Worm (Caenorhabditis elegans) whole organism, L2 larva: ENCODE data around the gene srw-31.

Experiments
- C34F6.9 ChIP-seq: fragments of 150-350 bp; optimal IDR thresholded peaks from 2 replicates; lab custom pipeline; 2014; ENCODE audit warnings: missing biosample characterization, missing genetic modification characterization
- F13H6.1 ChIP-seq: sonication (generic microtip); optimal IDR thresholded peaks from 2 replicates; lab custom pipeline; 2016; ENCODE audit warnings: missing genetic modification characterization, missing compliant biosample characterization
- R02D3.7 ChIP-seq: fragments of 150-350 bp; optimal IDR thresholded peaks from 2 replicates; lab custom pipeline; 2014; ENCODE audit warnings: missing biosample characterization, missing genetic modification characterization
- ZK546.5 ChIP-seq: sonication (generic microtip); optimal IDR thresholded peaks from 2 replicates; lab custom pipeline; 2017; ENCODE audit warnings: missing biosample characterization, missing genetic modification characterization
- alr-1 ChIP-seq: fragments of 150-350 bp; optimal IDR thresholded peaks from 2 replicates; lab custom pipeline; 2014; ENCODE audit warnings: missing biosample characterization, missing genetic modification characterization
- aly-2 ChIP-seq: fragments of 150-350 bp; optimal IDR thresholded peaks from 2 replicates; lab custom pipeline; 2014; ENCODE audit warnings: missing biosample characterization, missing genetic modification characterization
- blmp-1 ChIP-seq: sonication (generic microtip); optimal IDR thresholded peaks from 2 replicates; lab custom pipeline; 2017; ENCODE audit warnings: missing genetic modification characterization, mild to moderate bottlenecking, missing compliant biosample characterization, antibody characterized with exemption, moderate library complexity; ENCODE audit not compliant: insufficient read depth
- ceh-16 ChIP-seq: fragments of 150-350 bp; optimal IDR thresholded peaks from 2 replicates; lab custom pipeline; 2014; ENCODE audit warnings: missing biosample characterization, missing genetic modification characterization
- crh-2 ChIP-seq: sonication (generic microtip); optimal IDR thresholded peaks from 2 replicates; lab custom pipeline; 2017; ENCODE audit warnings: missing biosample characterization, missing genetic modification characterization
- dmd-4 ChIP-seq: sonication (generic microtip); optimal IDR thresholded peaks from 2 replicates; lab custom pipeline; 2017; ENCODE audit warnings: missing biosample characterization, missing genetic modification characterization
- egl-27 ChIP-seq: sonication (generic microtip); optimal IDR thresholded peaks from 3 replicates; lab custom pipeline; 2017; ENCODE audit warnings: missing biosample characterization, missing genetic modification reagents, missing genetic modification characterization
- elt-1 ChIP-seq: fragments of 150-350 bp; optimal IDR thresholded peaks from 2 replicates; lab custom pipeline; 2014; ENCODE audit warnings: missing biosample characterization, missing genetic modification characterization
- elt-3 ChIP-seq: sonication (generic microtip); optimal IDR thresholded peaks from 2 replicates; lab custom pipeline; 2017; ENCODE audit warnings: missing biosample characterization, missing genetic modification characterization
- gmeb-1 ChIP-seq: fragments of 150-350 bp; optimal IDR thresholded peaks from 2 replicates; lab custom pipeline; 2014; ENCODE audit warnings: missing biosample characterization, missing genetic modification characterization
- lin-11 ChIP-seq: fragments of 150-350 bp; sonication (generic microtip); optimal IDR thresholded peaks from 2 replicates; lab custom pipeline; 2014; ENCODE audit warnings: missing biosample characterization, missing genetic modification characterization, inconsistent platforms, mixed read lengths
- lin-13 ChIP-seq: fragments of 150-350 bp; optimal IDR thresholded peaks from 2 replicates; lab custom pipeline; 2014; ENCODE audit warnings: missing biosample characterization, missing genetic modification reagents, missing genetic modification characterization
- lin-39 ChIP-seq: fragments of 150-350 bp; optimal IDR thresholded peaks from 2 replicates; lab custom pipeline; 2014; ENCODE audit warnings: missing biosample characterization, missing genetic modification reagents, missing genetic modification characterization
- lsy-2 ChIP-seq, 2 experiments: fragments of 150-350 bp in 1 of 2; sonication (generic microtip) in 1 of 2; optimal IDR thresholded peaks; 2 replicates each; lab custom pipeline; 2014 to 2017; ENCODE audit warnings: missing biosample characterization in 2 of 2, missing genetic modification characterization in 2 of 2
- mab-5 ChIP-seq: fragments of 150-350 bp; optimal IDR thresholded peaks from 2 replicates; lab custom pipeline; 2014; ENCODE audit warnings: missing biosample characterization, missing genetic modification characterization
- mbf-1 ChIP-seq: sonication (generic microtip); optimal IDR thresholded peaks from 2 replicates; lab custom pipeline; 2017; ENCODE audit warnings: missing biosample characterization, missing genetic modification characterization
- mdl-1 ChIP-seq, 2 experiments: fragments of 150-350 bp in 1 of 2; sonication (generic microtip) in 1 of 2; optimal IDR thresholded peaks; 2 replicates each; lab custom pipeline; 2017; ENCODE audit warnings: missing biosample characterization in 2 of 2, missing genetic modification characterization in 2 of 2
- nhr-11 ChIP-seq: fragments of 150-350 bp; optimal IDR thresholded peaks from 2 replicates; lab custom pipeline; 2014; ENCODE audit warnings: missing biosample characterization, missing genetic modification characterization
- nhr-129 ChIP-seq: fragments of 150-350 bp; optimal IDR thresholded peaks from 2 replicates; lab custom pipeline; 2014; ENCODE audit warnings: missing biosample characterization, missing genetic modification characterization
- nhr-25 ChIP-seq: fragments of 150-350 bp; sonication (generic microtip); optimal IDR thresholded peaks from 3 replicates; lab custom pipeline; 2014; ENCODE audit warnings: missing biosample characterization, missing genetic modification characterization
- nhr-6 ChIP-seq: fragments of 150-350 bp; optimal IDR thresholded peaks from 2 replicates; lab custom pipeline; 2014; ENCODE audit warnings: missing biosample characterization, missing genetic modification characterization
- nhr-77 ChIP-seq: fragments of 150-350 bp; optimal IDR thresholded peaks from 2 replicates; lab custom pipeline; 2014; ENCODE audit warnings: missing biosample characterization, missing genetic modification characterization
- peb-1 ChIP-seq: fragments of 150-350 bp; optimal IDR thresholded peaks from 2 replicates; lab custom pipeline; 2014; ENCODE audit warnings: missing biosample characterization, missing genetic modification characterization
- sem-4 ChIP-seq: fragments of 150-350 bp; optimal IDR thresholded peaks from 2 replicates; lab custom pipeline; 2014; ENCODE audit warnings: missing biosample characterization, missing genetic modification reagents, missing genetic modification characterization
- sma-3 ChIP-seq: sonication (generic microtip); optimal IDR thresholded peaks from 2 replicates; lab custom pipeline; 2016; ENCODE audit warnings: missing genetic modification reagents, missing genetic modification characterization, missing compliant biosample characterization
- sma-9 ChIP-seq, 2 experiments: fragments of 150-350 bp in 1 of 2; sonication (generic microtip) in 1 of 2; optimal IDR thresholded peaks; 2 replicates each; lab custom pipeline; 2014 to 2016; ENCODE audit warnings: missing genetic modification characterization in 2 of 2, mild to moderate bottlenecking in 1 of 2, missing biosample characterization in 1 of 2, missing compliant biosample characterization in 1 of 2, missing genetic modification reagents in 1 of 2, moderate library complexity in 1 of 2
- snpc-4 ChIP-seq: fragments of 150-350 bp; optimal IDR thresholded peaks from 2 replicates; lab custom pipeline; 2014; ENCODE audit warnings: missing biosample characterization, missing genetic modification characterization
- unc-55 ChIP-seq: fragments of 150-350 bp; sonication (generic microtip); optimal IDR thresholded peaks from 3 replicates; lab custom pipeline; 2014; ENCODE audit warnings: missing biosample characterization, missing genetic modification reagents, missing genetic modification characterization
- unc-62 ChIP-seq: fragments of 150-350 bp; optimal IDR thresholded peaks from 2 replicates; lab custom pipeline; 2014; ENCODE audit warnings: missing biosample characterization, missing genetic modification reagents, missing genetic modification characterization
- zag-1 ChIP-seq: fragments of 150-350 bp; optimal IDR thresholded peaks from 2 replicates; lab custom pipeline; 2014; ENCODE audit warnings: missing biosample characterization, missing genetic modification characterization
- ztf-1 ChIP-seq: fragments of 200-800 bp; sonication (Bioruptor generic); conservative IDR thresholded peaks from 2 replicates; pipeline ENCODE4 v1.3.6; 2022; ENCODE audit warnings: missing genetic modification characterization, missing compliant biosample characterization
- ztf-11 ChIP-seq: sonication (generic microtip); optimal IDR thresholded peaks from 2 replicates; lab custom pipeline; 2017; ENCODE audit warnings: missing biosample characterization, missing genetic modification characterization
- ztf-4 ChIP-seq: fragments of 150-350 bp; optimal IDR thresholded peaks from 2 replicates; lab custom pipeline; 2014; ENCODE audit warnings: missing biosample characterization, missing genetic modification characterization

srw-31 gene

DNA sequence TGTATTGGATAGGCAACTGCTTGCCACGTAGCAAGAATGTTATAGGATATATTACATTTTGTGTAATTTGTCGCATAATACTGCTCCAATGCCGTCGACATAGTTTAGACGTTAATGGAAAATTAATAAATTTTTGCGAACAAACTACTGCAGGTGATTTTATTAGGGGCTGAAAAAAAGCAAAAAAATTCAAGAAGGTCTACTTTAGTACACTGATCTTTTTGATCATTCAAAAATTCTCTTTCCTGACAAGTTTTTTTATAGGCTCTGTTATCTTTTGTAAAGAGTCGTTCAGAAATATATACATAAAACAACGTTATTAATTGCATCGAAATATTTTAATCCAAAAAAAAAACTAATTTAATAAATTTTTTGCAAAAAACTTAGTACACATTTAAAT is 21.3 kb upstream of the srw-31 start, which contains the start of gene srh-111:
TSS of gene srh-111 (minus strand) at position 101 of the 400 bp plus-strand sequence.
- TF ChIP-seq unc-62 (GFP tag; lab: Kevin White, UChicago) (no peak), ZK546.5 (tag; lab: Kevin White, UChicago) (no peak), nhr-77 (tag; lab: Kevin White, UChicago) (no peak), mab-5 (tag; lab: Kevin White, UChicago) (no peak), R02D3.7 (tag; lab: Kevin White, UChicago) (no peak), nhr-129 (tag; lab: Kevin White, UChicago) (no peak), sma-3 (GFP tag; lab: Kevin White, UChicago) (no peak), elt-3 (tag; lab: Kevin White, UChicago) (no peak), sma-9 (GFP tag; optimal IDR thresholded peaks at IDR 0.05; lab: Kevin White, UChicago) (no peak), sma-9 (tag; optimal IDR thresholded peaks at IDR 0.05; lab: Kevin White, UChicago) (no peak), dmd-4 (tag; lab: Kevin White, UChicago) (no peak), snpc-4 (tag; lab: Kevin White, UChicago) (no peak), lin-13 (GFP tag; lab: Kevin White, UChicago) (no peak)

DNA sequence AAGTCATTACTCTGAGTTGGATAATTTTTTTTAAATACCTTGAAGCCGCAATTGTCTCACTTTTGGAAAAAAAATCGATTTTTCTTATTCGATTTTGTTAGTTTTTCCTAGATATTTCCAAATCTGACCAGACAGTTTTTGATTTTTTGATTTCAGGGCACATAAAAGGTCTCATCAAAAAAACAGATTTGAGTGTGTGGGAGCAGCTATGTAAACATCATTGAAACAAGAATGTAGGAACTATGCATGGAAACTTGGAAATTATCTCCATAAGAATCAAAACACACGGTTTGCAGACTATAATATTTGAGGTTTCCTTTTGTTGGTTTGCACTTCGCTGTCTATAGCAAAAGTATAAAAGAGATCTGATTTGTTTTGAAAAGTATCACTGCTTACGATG is 20.4 kb upstream of the srw-31 start, which contains the start of gene scl-24:
TSS of gene scl-24 (plus strand) at position 301 of the 400 bp plus-strand sequence.
- TF ChIP-seq nhr-11, result no peak
- TF ChIP-seq mbf-1, result no peak
- TF ChIP-seq lin-39 (tag; lab: Kevin White, UChicago), result no peak
- no peak for TF ChIP-seq unc-62 (GFP tag; lab: Kevin White, UChicago)
- TF ChIP-seq alr-1 (tag; lab: Kevin White, UChicago), result no peak
- TF ChIP-seq ztf-1 (GFP tag; lab: Robert Waterston, UW), result no peak

ce11 chrV:17493732-17494131 is 12.7 kb upstream of the srw-31 start, which contains the start of gene fbxa-102:
Gene fbxa-102 (minus strand): TSS chrV:17493832.
- TF ChIP-seq ceh-16 (tag; lab: Kevin White, UChicago) (no peak), aly-2 (no peak), F13H6.1 (tag; lab: Kevin White, UChicago) (no peak), zag-1 (tag; lab: Kevin White, UChicago) (no peak), sma-3 (GFP tag; lab: Kevin White, UChicago) (no peak), crh-2 (no peak), unc-55 (no peak), elt-3 (tag; lab: Kevin White, UChicago) (no peak), mdl-1 (tag; optimal IDR thresholded peaks at IDR 0.05; lab: Kevin White, UChicago) (no peak), sma-9 (GFP tag; optimal IDR thresholded peaks at IDR 0.05; lab: Kevin White, UChicago) (no peak), sma-9 (tag; optimal IDR thresholded peaks at IDR 0.05; lab: Kevin White, UChicago) (no peak), dmd-4 (tag; lab: Kevin White, UChicago) (no peak), mbf-1 (no peak), lsy-2 (tag; optimal IDR thresholded peaks at IDR 0.05; lab: Kevin White, UChicago) (no peak), egl-27 (tag; lab: Kevin White, UChicago) (no peak)

DNA sequence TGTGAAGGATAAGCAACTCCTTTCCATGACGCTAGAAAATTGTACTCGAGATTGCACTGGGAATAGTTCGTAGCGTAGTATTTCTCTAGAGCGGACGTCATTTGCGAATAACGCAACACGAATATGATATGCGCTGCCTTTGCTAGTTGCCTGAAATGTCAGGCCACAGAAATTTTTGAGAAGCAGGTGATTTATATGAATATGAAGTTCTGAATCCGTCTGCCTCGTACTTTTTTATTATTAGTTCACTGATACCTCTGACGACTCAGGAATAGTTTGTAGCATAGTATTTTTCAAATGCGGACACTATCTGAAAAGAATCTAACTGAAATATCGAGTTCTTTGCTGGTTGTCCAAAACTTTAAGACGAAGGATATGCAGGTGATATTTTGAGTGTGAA is 10.3 kb upstream of the srw-31 start, which contains the start of gene srh-118:
TSS of gene srh-118 (minus strand) at position 101 of the 400 bp plus-strand sequence.
- TF ChIP-seq nhr-25 (tag; lab: Kevin White, UChicago), result no peak
- TF ChIP-seq lin-39 (tag; lab: Kevin White, UChicago), result no peak
- TF ChIP-seq egl-27 (tag; lab: Kevin White, UChicago), result no peak
- TF ChIP-seq mbf-1, result no peak
- TF ChIP-seq gmeb-1 (tag; lab: Kevin White, UChicago), result no peak
- no peak for TF ChIP-seq mdl-1 (tag; optimal IDR thresholded peaks at IDR 0.05; lab: Kevin White, UChicago)
- TF ChIP-seq alr-1 (tag; lab: Kevin White, UChicago), result no peak
- TF ChIP-seq nhr-6 (tag; lab: Kevin White, UChicago), result no peak
- TF ChIP-seq ztf-4 (tag; lab: Kevin White, UChicago), result no peak
- no peak for TF ChIP-seq dmd-4 (tag; lab: Kevin White, UChicago)
- no peak for TF ChIP-seq F13H6.1 (tag; lab: Kevin White, UChicago)
- no peak for TF ChIP-seq ZK546.5 (tag; lab: Kevin White, UChicago)
- TF ChIP-seq blmp-1 (tag; lab: Kevin White, UChicago), result no peak

- TF ChIP-seq mab-5 (tag; lab: Kevin White, UChicago) (no peak), sma-9 (GFP tag; optimal IDR thresholded peaks at IDR 0.05; lab: Kevin White, UChicago) (no peak), sma-9 (tag; optimal IDR thresholded peaks at IDR 0.05; lab: Kevin White, UChicago) (no peak), F13H6.1 (tag; lab: Kevin White, UChicago) (no peak), ZK546.5 (tag; lab: Kevin White, UChicago) (no peak), crh-2 (no peak), sem-4 (tag; lab: Kevin White, UChicago) (no peak), nhr-129 (tag; lab: Kevin White, UChicago) (no peak), mbf-1 (no peak), lin-13 (GFP tag; lab: Kevin White, UChicago) (no peak), R02D3.7 (tag; lab: Kevin White, UChicago) (no peak), ztf-11 (tag; lab: Kevin White, UChicago) (no peak), ztf-4 (tag; lab: Kevin White, UChicago) (no peak), elt-3 (tag; lab: Kevin White, UChicago) (no peak), gmeb-1 (tag; lab: Kevin White, UChicago) (no peak), lin-11 (tag; lab: Kevin White, UChicago) (no peak), zag-1 (tag; lab: Kevin White, UChicago) (no peak), elt-1 (tag; lab: Kevin White, UChicago) (no peak), C34F6.9 (tag; lab: Kevin White, UChicago) (no peak), peb-1 (tag; lab: Kevin White, UChicago) (no peak), ztf-1 (GFP tag; lab: Robert Waterston, UW) (no peak)
Measured at ce11 chrV:17500055-17500454, 6.3 kb upstream of the srw-31 start.
